Worm (Caenorhabditis elegans) whole organism, mixed stage, embryonic: ENCODE data around the gene npax-1.
"Not testable (repeated sequence)": the region's sequence is repeated elsewhere in the genome, so short reads cannot be mapped to it uniquely, and the experiment has no call there.

Source experiments
- M03D4.4 ChIP-seq: sonication (generic microtip); optimal IDR thresholded peaks from 2 replicates; lab custom pipeline; 2017; ENCODE audit warnings: mild to moderate bottlenecking, missing genetic modification characterization, missing compliant biosample characterization
- bed-3 ChIP-seq: fragments of 200-800 bp; sonication (Bioruptor generic); optimal IDR thresholded peaks from 3 replicates; lab custom pipeline; 2018; ENCODE audit warnings: mild to moderate bottlenecking, missing genetic modification characterization, moderate library complexity, missing compliant biosample characterization
- blmp-1 ChIP-seq: fragments of 150-350 bp; optimal IDR thresholded peaks from 2 replicates; lab custom pipeline; 2014; ENCODE audit warnings: missing biosample characterization, missing genetic modification characterization
- ceh-39 ChIP-seq: fragments of 150-350 bp; optimal IDR thresholded peaks from 2 replicates; lab custom pipeline; 2014; ENCODE audit warnings: missing biosample characterization, missing genetic modification characterization
- ceh-43 ChIP-seq: fragments of 200-800 bp; sonication (Bioruptor generic); optimal IDR thresholded peaks from 2 replicates; lab custom pipeline; 2018; ENCODE audit warnings: mild to moderate bottlenecking, missing genetic modification characterization, moderate library complexity, missing compliant biosample characterization
- ceh-83 ChIP-seq: fragments of 200-800 bp; sonication (Bioruptor generic); optimal IDR thresholded peaks from 2 replicates; lab custom pipeline; 2018; ENCODE audit warnings: mild to moderate bottlenecking, missing genetic modification characterization, missing compliant biosample characterization
- ces-1 ChIP-seq: fragments of 150-350 bp; optimal IDR thresholded peaks from 2 replicates; lab custom pipeline; 2014; ENCODE audit warnings: missing biosample characterization, missing genetic modification reagents, missing genetic modification characterization
- cnd-1 ChIP-seq: fragments of 200-800 bp; sonication (Bioruptor generic); optimal IDR thresholded peaks from 2 replicates; lab custom pipeline; 2018; ENCODE audit warnings: mild to moderate bottlenecking, missing genetic modification characterization, missing compliant biosample characterization
- drap-1 ChIP-seq: fragments of 200-800 bp; sonication (Bioruptor generic); optimal IDR thresholded peaks from 3 replicates; lab custom pipeline; 2018; ENCODE audit warnings: mild to moderate bottlenecking, missing genetic modification characterization, missing compliant biosample characterization
- elt-1 ChIP-seq: sonication (generic microtip); optimal IDR thresholded peaks from 2 replicates; lab custom pipeline; 2017; ENCODE audit warnings: missing genetic modification characterization, mild to moderate bottlenecking, missing compliant biosample characterization, antibody characterized with exemption, moderate library complexity, borderline replicate concordance; ENCODE audit not compliant: insufficient read depth
- elt-3 ChIP-seq: fragments of 150-350 bp; optimal IDR thresholded peaks from 2 replicates; lab custom pipeline; 2014; ENCODE audit warnings: missing biosample characterization, missing genetic modification characterization
- ham-2 ChIP-seq: fragments of 200-800 bp; sonication (Bioruptor generic); optimal IDR thresholded peaks from 2 replicates; lab custom pipeline; 2018; ENCODE audit warnings: mild to moderate bottlenecking, missing genetic modification characterization, missing compliant biosample characterization
- hlh-1 ChIP-seq: fragments of 150-350 bp; optimal IDR thresholded peaks from 2 replicates; lab custom pipeline; 2014; ENCODE audit warnings: missing biosample characterization, missing genetic modification reagents, missing genetic modification characterization
- lin-13 ChIP-seq: fragments of 150-350 bp; optimal IDR thresholded peaks from 2 replicates; lab custom pipeline; 2014; ENCODE audit warnings: missing biosample characterization, missing genetic modification characterization
- lin-32 ChIP-seq: fragments of 200-800 bp; sonication (Bioruptor generic); optimal IDR thresholded peaks from 2 replicates; lab custom pipeline; 2018; ENCODE audit warnings: mild to moderate bottlenecking, missing genetic modification characterization, missing compliant biosample characterization
- lsy-2 ChIP-seq: fragments of 150-350 bp; optimal IDR thresholded peaks from 2 replicates; lab custom pipeline; 2014; ENCODE audit warnings: missing biosample characterization, missing genetic modification characterization
- mab-5 ChIP-seq: fragments of 150-350 bp; optimal IDR thresholded peaks from 2 replicates; lab custom pipeline; 2014; ENCODE audit warnings: missing biosample characterization, missing genetic modification characterization
- mep-1 ChIP-seq: fragments of 150-350 bp; optimal IDR thresholded peaks from 2 replicates; lab custom pipeline; 2017; ENCODE audit warnings: missing biosample characterization, missing genetic modification reagents, missing genetic modification characterization, inconsistent platforms
- mls-2 ChIP-seq: sonication (generic microtip); optimal IDR thresholded peaks from 2 replicates; lab custom pipeline; 2016; ENCODE audit warnings: mild to moderate bottlenecking, missing genetic modification characterization, moderate library complexity, missing compliant biosample characterization
- nhr-2 ChIP-seq: fragments of 150-350 bp; optimal IDR thresholded peaks from 2 replicates; lab custom pipeline; 2014; ENCODE audit warnings: missing biosample characterization, missing genetic modification characterization
- nhr-237 ChIP-seq: fragments of 150-350 bp; optimal IDR thresholded peaks from 2 replicates; lab custom pipeline; 2014; ENCODE audit warnings: missing biosample characterization, missing genetic modification characterization
- nhr-28 ChIP-seq: fragments of 150-350 bp; optimal IDR thresholded peaks from 2 replicates; lab custom pipeline; 2014; ENCODE audit warnings: missing biosample characterization, missing genetic modification characterization
- nhr-76 ChIP-seq: sonication (generic microtip); optimal IDR thresholded peaks from 2 replicates; lab custom pipeline; 2017; ENCODE audit warnings: missing biosample characterization, missing genetic modification characterization
- pha-4 ChIP-seq: fragments of 150-350 bp; optimal IDR thresholded peaks from 2 replicates; lab custom pipeline; 2018; ENCODE audit warnings: missing biosample characterization, missing genetic modification reagents, missing genetic modification characterization
- snpc-4 ChIP-seq: fragments of 150-350 bp; optimal IDR thresholded peaks from 2 replicates; lab custom pipeline; 2014; ENCODE audit warnings: missing biosample characterization, missing genetic modification characterization
- sptf-1 ChIP-seq: sonication (generic microtip); optimal IDR thresholded peaks from 2 replicates; lab custom pipeline; 2017; ENCODE audit warnings: mild to moderate bottlenecking, missing genetic modification characterization, moderate library complexity, missing compliant biosample characterization
- tbx-8 ChIP-seq: fragments of 200-800 bp; sonication (Bioruptor generic); optimal IDR thresholded peaks from 2 replicates; lab custom pipeline; 2018; ENCODE audit warnings: mild to moderate bottlenecking, missing genetic modification characterization, moderate library complexity, missing compliant biosample characterization
- unc-120 ChIP-seq: sonication (generic microtip); optimal IDR thresholded peaks from 2 replicates; lab custom pipeline; 2017; ENCODE audit warnings: missing genetic modification characterization, missing compliant biosample characterization; ENCODE audit not compliant: poor library complexity, severe bottlenecking
- unc-39 ChIP-seq: fragments of 150-350 bp; optimal IDR thresholded peaks from 2 replicates; lab custom pipeline; 2014; ENCODE audit warnings: missing biosample characterization, missing genetic modification characterization
- unc-62 ChIP-seq: fragments of 150-350 bp; optimal IDR thresholded peaks from 2 replicates; lab custom pipeline; 2014; ENCODE audit warnings: missing biosample characterization, missing genetic modification reagents, missing genetic modification characterization
- zip-8 ChIP-seq: fragments of 150-350 bp; optimal IDR thresholded peaks from 2 replicates; lab custom pipeline; 2014; ENCODE audit warnings: missing biosample characterization, missing genetic modification characterization
- ztf-11 ChIP-seq: fragments of 150-350 bp; optimal IDR thresholded peaks from 2 replicates; lab custom pipeline; 2014; ENCODE audit warnings: missing biosample characterization, missing genetic modification characterization

Gene npax-1

ce11 chrII:7331224-7331623 is at the start of gene npax-1:
Gene npax-1, minus strand, starts transcription at chrII:7331324.
- TF ChIP-seq elt-3 (tag; lab: Kevin White, UChicago) = no peak
- TF ChIP-seq sptf-1 (tag; lab: Kevin White, UChicago) = no peak
- no peak for TF ChIP-seq ceh-39 (tag; lab: Kevin White, UChicago)
- no peak for TF ChIP-seq ceh-83 (GFP tag; lab: Kevin White, UChicago)
- no peak for TF ChIP-seq lsy-2
- TF ChIP-seq nhr-237 = no peak
- TF ChIP-seq nhr-76 (tag; lab: Kevin White, UChicago) = no peak
- TF ChIP-seq hlh-1 (tag; lab: Kevin White, UChicago) = no peak
- TF ChIP-seq nhr-2 = no peak

- TF ChIP-seq drap-1 (GFP tag; lab: Kevin White, UChicago) = no peak
Measured at ce11 chrII:7379021-7379420, 47.9 kb upstream of the npax-1 start, which contains the start of gene C07D10.6. Gene C07D10.6, plus strand, starts transcription at chrII:7379321.

DNA sequence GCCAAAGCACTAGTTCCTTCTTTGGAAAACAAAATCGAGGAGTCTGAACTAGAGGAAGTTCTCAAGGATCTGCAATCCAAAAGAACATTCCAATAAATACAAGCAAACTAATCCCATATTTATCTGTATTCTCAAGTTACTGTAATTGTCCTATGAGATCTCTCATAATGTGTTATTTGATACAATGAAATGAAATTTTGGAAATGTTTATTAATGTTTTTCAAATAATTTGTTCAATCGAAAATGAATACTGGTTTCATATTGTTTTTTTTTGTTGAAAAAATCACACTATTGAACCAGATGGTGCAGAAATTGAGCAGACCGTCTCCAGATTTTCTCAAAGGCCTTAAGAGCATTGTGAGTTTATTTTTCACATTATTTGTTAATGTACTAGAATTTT is 43.9 kb upstream of the npax-1 start, which contains the start of gene F43E2.1:
Gene F43E2.1 (plus strand): TSS at position 301 of the 400 bp plus-strand sequence.
- TF ChIP-seq elt-3 (tag; lab: Kevin White, UChicago) = no peak
- no peak for TF ChIP-seq ceh-39 (tag; lab: Kevin White, UChicago)
- TF ChIP-seq ceh-83 (GFP tag; lab: Kevin White, UChicago) = no peak
- TF ChIP-seq mep-1 (tag; lab: Kevin White, UChicago) = no peak
- no peak for TF ChIP-seq unc-39 (tag; lab: Kevin White, UChicago)
- TF ChIP-seq unc-62 (GFP tag; lab: Kevin White, UChicago) = no peak
- no peak for TF ChIP-seq drap-1 (GFP tag; lab: Kevin White, UChicago)
- no peak for TF ChIP-seq bed-3 (GFP tag; lab: Kevin White, UChicago)
- no peak for TF ChIP-seq tbx-8
- TF ChIP-seq zip-8 (tag; lab: Kevin White, UChicago) = no peak
- TF ChIP-seq blmp-1 (tag; lab: Kevin White, UChicago) = no peak
- no peak for TF ChIP-seq ztf-11 (tag; lab: Kevin White, UChicago)
- TF ChIP-seq hlh-1 (tag; lab: Kevin White, UChicago) = no peak
- TF ChIP-seq lin-32 (GFP tag; lab: Kevin White, UChicago) = no peak
- no peak for TF ChIP-seq mab-5
- TF ChIP-seq pha-4 = no peak
- TF ChIP-seq ces-1 (GFP tag; lab: Kevin White, UChicago) = no peak

DNA sequence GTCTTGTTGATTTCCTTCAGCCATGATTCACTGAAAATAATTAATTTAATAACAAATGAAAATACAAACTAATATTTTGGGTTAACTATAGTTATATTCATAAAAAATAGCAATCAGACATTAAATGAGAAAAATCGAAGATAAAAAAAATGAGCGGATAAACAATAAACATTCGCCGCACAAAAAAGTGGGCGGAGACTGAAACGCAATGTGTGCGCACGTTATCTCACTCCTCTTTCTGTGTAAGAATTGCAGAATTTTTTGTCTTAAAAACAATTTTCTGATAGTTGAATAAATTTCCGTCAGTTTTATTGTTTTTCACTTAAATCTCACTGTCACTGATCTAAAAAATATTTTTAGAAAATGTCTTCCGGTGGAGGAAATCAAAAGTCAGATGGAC is 43.0 kb upstream of the npax-1 start, which contains the start of the genes mtch-1 and rpb-4:
Gene mtch-1 (minus strand): TSS at position 24 of the 400 bp plus-strand sequence.
Gene rpb-4 (plus strand): TSS at position 353 of the 400 bp plus-strand sequence.
- peak; percentile 21 for TF ChIP-seq hlh-1 (tag; lab: Kevin White, UChicago)
- no peak for TF ChIP-seq M03D4.4 (tag; lab: Kevin White, UChicago)
- no peak for TF ChIP-seq elt-1
- peak; percentile 3 for TF ChIP-seq ces-1 (GFP tag; lab: Kevin White, UChicago)
- peak; percentile 58 for TF ChIP-seq mep-1 (tag; lab: Kevin White, UChicago)
- TF ChIP-seq lsy-2 = peak; percentile 29
- TF ChIP-seq nhr-2 = no peak

- TF ChIP-seq snpc-4; ceh-39 (tag; lab: Kevin White, UChicago); blmp-1 (tag; lab: Kevin White, UChicago): not testable (repeated sequence)
Measured at ce11 chrII:7370195-7370594, 39.1 kb upstream of the npax-1 start, which contains the start of gene F43E2.11. Gene F43E2.11, minus strand, starts transcription at chrII:7370295.

DNA sequence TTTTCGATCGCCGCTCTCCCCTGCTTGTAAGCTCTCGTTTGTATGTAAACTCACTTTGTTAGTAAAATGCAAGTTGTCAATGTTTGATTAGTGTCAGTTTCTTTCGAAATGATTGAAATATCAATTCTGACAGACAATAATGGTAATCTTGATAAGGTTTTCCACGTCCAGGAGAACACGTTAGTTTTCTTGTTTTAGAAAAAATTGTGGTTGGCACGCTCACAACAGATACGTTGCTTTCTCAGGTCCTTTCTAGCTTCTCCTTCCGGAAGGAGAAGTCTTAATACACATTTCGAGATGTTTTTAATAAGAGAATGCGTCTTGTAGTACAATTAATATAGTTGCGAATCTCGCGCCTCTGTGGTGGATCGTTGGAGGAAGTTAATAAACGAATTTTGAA is 37.6 kb upstream of the npax-1 start, which contains the start of gene F43E2.6:
Gene F43E2.6 (minus strand): TSS at position 101 of the 400 bp plus-strand sequence.
- TF ChIP-seq elt-1 (no peak), lsy-2 (no peak), lin-13 (tag; lab: Kevin White, UChicago) (no peak), nhr-76 (tag; lab: Kevin White, UChicago) (no peak), M03D4.4 (tag; lab: Kevin White, UChicago) (no peak), lin-32 (GFP tag; lab: Kevin White, UChicago) (no peak), unc-39 (tag; lab: Kevin White, UChicago) (no peak), nhr-28 (tag; lab: Kevin White, UChicago) (no peak)
- TF ChIP-seq, all 35 proteins: peak for 0

DNA sequence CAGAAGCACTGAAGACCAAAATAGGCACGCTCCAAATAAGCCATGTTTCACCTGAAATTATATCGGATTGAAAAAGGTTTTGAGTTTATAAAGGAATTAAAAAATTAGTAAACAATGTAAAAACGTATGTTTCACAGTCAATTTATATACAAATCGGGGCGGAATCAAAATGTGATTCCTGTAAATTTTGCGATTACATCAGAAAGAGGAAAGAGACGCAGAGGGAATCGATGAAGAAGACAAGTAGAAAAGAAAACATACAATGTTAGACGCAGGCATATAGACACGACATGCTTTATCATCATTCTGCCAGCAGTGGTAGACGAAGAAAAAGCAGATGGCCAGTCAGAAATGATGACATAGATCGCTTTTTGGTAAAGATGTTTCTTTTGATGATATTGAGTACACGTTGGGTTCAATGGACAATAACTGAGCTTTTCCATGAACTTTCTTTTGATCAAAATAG is 32.9 kb upstream of the npax-1 start, which contains the start of gene msra-1:
Gene msra-1 (minus strand): TSS at position 51 of the 466 bp plus-strand sequence.
- TF ChIP-seq ham-2 (GFP tag; lab: Kevin White, UChicago) (no peak), unc-62 (GFP tag; lab: Kevin White, UChicago) (peak; percentile 82), ceh-43 (GFP tag; lab: Kevin White, UChicago) (no peak), pha-4 (no peak), sptf-1 (tag; lab: Kevin White, UChicago) (no peak), mls-2 (tag; lab: Kevin White, UChicago) (no peak), bed-3 (GFP tag; lab: Kevin White, UChicago) (no peak), nhr-76 (tag; lab: Kevin White, UChicago) (no peak), ceh-83 (GFP tag; lab: Kevin White, UChicago) (no peak), nhr-28 (tag; lab: Kevin White, UChicago) (no peak), cnd-1 (tag; lab: Kevin White, UChicago) (no peak), lsy-2 (no peak), nhr-2 (no peak), unc-120 (tag; lab: Kevin White, UChicago) (peak; percentile 21), elt-1 (peak; percentile 18), lin-32 (GFP tag; lab: Kevin White, UChicago) (no peak), ceh-39 (tag; lab: Kevin White, UChicago) (peak; percentile 65), lin-13 (tag; lab: Kevin White, UChicago) (no peak), hlh-1 (tag; lab: Kevin White, UChicago) (peak; percentile 24), nhr-237 (no peak), ces-1 (GFP tag; lab: Kevin White, UChicago) (peak; percentile 46), snpc-4 (no peak), ztf-11 (tag; lab: Kevin White, UChicago) (no peak), M03D4.4 (tag; lab: Kevin White, UChicago) (no peak)
